Fruit fly (Drosophila melanogaster): ENCODE results near the gene nAChRbeta2.
A peak's percentile ranks its signal among the peaks of the same experiment; 100 is the strongest.

Gene nAChRbeta2

dm6 chr3R:24543033-24543675 is 28.2 kb upstream of the nAChRbeta2 start (continued):
- TF ChIP-seq CG5180 (GFP tag; optimal IDR thresholded peaks at IDR 0.05) (peak; percentile 2), CG8290 (GFP tag; optimal IDR thresholded peaks at IDR 0.05) (no peak), CG8290 (tag; optimal IDR thresholded peaks at IDR 0.05) (no peak), CG9609 (GFP tag; optimal IDR thresholded peaks at IDR 0.05) (peak; percentile 79), Ets97D (GFP tag; optimal IDR thresholded peaks at IDR 0.05) (peak; percentile 78), crol (GFP tag; IDR thresholded peaks at IDR 0.05) (peak; percentile 56), pita (GFP tag; optimal IDR thresholded peaks at IDR 0.05) (no peak), NC2β (GFP tag; optimal IDR thresholded peaks at IDR 0.05) (peak; percentile 83), CG4730 (GFP tag; IDR thresholded peaks at IDR 0.05) (peak; percentile 94), CG34422 (GFP tag; IDR thresholded peaks at IDR 0.05) (peak; percentile 97), CG18011 (GFP tag; optimal IDR thresholded peaks at IDR 0.05) (peak; percentile 83), CG7357 (GFP tag; IDR thresholded peaks at IDR 0.05) (peak; percentile 83), al (GFP tag; IDR thresholded peaks at IDR 0.05) (peak; percentile 95), gsb-n (tag; optimal IDR thresholded peaks at IDR 0.05) (no peak), CG17612 (GFP tag; IDR thresholded peaks at IDR 0.05) (peak; percentile 79), Fer2 (tag; optimal IDR thresholded peaks at IDR 0.05) (peak; percentile 92), CG16779 (GFP tag; IDR thresholded peaks at IDR 0.05) (peak; percentile 95), CG2875 (GFP tag; optimal IDR thresholded peaks at IDR 0.05) (peak; percentile 74), HHEX (GFP tag; optimal IDR thresholded peaks at IDR 0.05) (peak; percentile 86), CG9932 (GFP tag; IDR thresholded peaks at IDR 0.05) (peak; percentile 97), sisA (GFP tag; IDR thresholded peaks at IDR 0.05) (peak; percentile 95), Hmx (GFP tag; optimal IDR thresholded peaks at IDR 0.05) (peak; percentile 71), br (optimal IDR thresholded peaks at IDR 0.05) (no peak), dan (GFP tag; IDR thresholded peaks at IDR 0.05) (no peak), cad (GFP tag; optimal IDR thresholded peaks at IDR 0.05) (no peak), CG12391 (tag; optimal IDR thresholded peaks at IDR 0.05) (peak; percentile 93), BEAF-32 (GFP tag; optimal IDR thresholded peaks at IDR 0.05) (peak; percentile 2), Xbp1 (GFP tag; optimal IDR thresholded peaks at IDR 0.05) (peak; percentile 95), fd3F (GFP tag; optimal IDR thresholded peaks at IDR 0.05) (peak; percentile 97), CG4820 (GFP tag; optimal IDR thresholded peaks at IDR 0.05) (peak; percentile 75), CG30403 (GFP tag; optimal IDR thresholded peaks at IDR 0.05) (peak; percentile 90), CG31388 (GFP tag; optimal IDR thresholded peaks at IDR 0.05) (peak; percentile 68), CG13424 (tag; optimal IDR thresholded peaks at IDR 0.05) (peak; percentile 96), B-H1 (GFP tag; IDR thresholded peaks at IDR 0.05) (peak; percentile 94), croc (GFP tag; conservative IDR thresholded peaks at IDR 0.05) (peak; percentile 65), ttk (GFP tag; IDR thresholded peaks at IDR 0.05) (peak; percentile 92), fru (optimal IDR thresholded peaks at IDR 0.05) (no peak), tna (GFP tag; IDR thresholded peaks at IDR 0.05; ENCODE audit: partially characterized antibody) (no peak), CG42726 (GFP tag; IDR thresholded peaks at IDR 0.05; ENCODE audit: partially characterized antibody) (no peak), bsh (GFP tag; optimal IDR thresholded peaks at IDR 0.05) (peak; percentile 58 to 89), Six4 (GFP tag; optimal IDR thresholded peaks at IDR 0.05) (peak; percentile 83), CG10431 (GFP tag; optimal IDR thresholded peaks at IDR 0.05) (peak; percentile 68), sug (tag; optimal IDR thresholded peaks at IDR 0.05) (peak; percentile 96), insv (GFP tag; optimal IDR thresholded peaks at IDR 0.05) (peak in 1 of 2 experiments; percentile 46), onecut (GFP tag; IDR thresholded peaks at IDR 0.05) (no peak; the same call in 1 of the 2 replicates), lilli (GFP tag; optimal IDR thresholded peaks at IDR 0.05) (peak; percentile 98), kni (GFP tag; optimal IDR thresholded peaks at IDR 0.05) (peak; percentile 19), YL-1 (GFP tag; optimal IDR thresholded peaks at IDR 0.05) (peak; percentile 57), salm (tag; optimal IDR thresholded peaks at IDR 0.05) (peak; percentile 88), sr (GFP tag; IDR thresholded peaks at IDR 0.05) (peak; percentile 85; the same call in 2 of the 3 replicates), run (tag; optimal IDR thresholded peaks at IDR 0.05) (peak; percentile 80)
